Fruit fly (Drosophila melanogaster) whole organism: ENCODE results near the gene CG14410.

Source experiments
- CG8478 ChIP-seq: fragments of >200 bp; optimal IDR thresholded peaks from 2 replicates; lab custom pipeline; 2018; ENCODE audit warnings: inconsistent platforms
- Dll ChIP-seq: fragments of >200 bp; optimal IDR thresholded peaks from 2 replicates; lab custom pipeline; 2017
- EcR ChIP-seq, 2 experiments: fragments of >200 bp; optimal IDR thresholded peaks; 2 replicates each; lab custom pipeline; 2017; ENCODE audit warnings: missing biosample characterization in 2 of 2, missing genetic modification characterization in 2 of 2, missing genetic modification reagents in 2 of 2
- pan ChIP-seq: fragments of >200 bp; optimal IDR thresholded peaks from 2 replicates; lab custom pipeline; 2017
- psq ChIP-seq: fragments of >200 bp; optimal IDR thresholded peaks from 2 replicates; lab custom pipeline; 2017
- usp ChIP-seq: fragments of >200 bp; optimal IDR thresholded peaks from 2 replicates; lab custom pipeline; 2017; ENCODE audit warnings: missing biosample characterization, missing genetic modification characterization, mixed read lengths

- TF ChIP-seq pan (no peak), usp (GFP tag; lab: Kevin White, UChicago) (no peak), psq (lab: Kevin White, UChicago) (no peak), CG8478 (lab: Kevin White, UChicago) (no peak), EcR (GFP tag; optimal IDR thresholded peaks at IDR 0.05; lab: Kevin White, UChicago) (no peak), Dll (lab: Kevin White, UChicago) (no peak)
Measured at dm6 chrX:14831713-14832561, 4.6 kb upstream of the CG14410 start, which contains the start of gene CG14408.
